Fruit fly (Drosophila melanogaster): ENCODE measurements around the gene CG33310.

dm6 chr2L:15000360-15000759, 26.3 kb upstream of the CG33310 start:
- no peak for TF ChIP-seq insv (optimal IDR thresholded peaks at IDR 0.05)
- TF ChIP-seq psq (optimal IDR thresholded peaks at IDR 0.05): no peak
- no peak for TF ChIP-seq Myc (optimal IDR thresholded peaks at IDR 0.05)
- no peak for TF ChIP-seq h (optimal IDR thresholded peaks at IDR 0.05)
